Worm (Caenorhabditis elegans): ENCODE measurements around the gene csp-1.

The csp-1 gene

ce11 chrII:13637941-13638489 lies 37.0 kb downstream of the csp-1 start, which contains the start of gene phdh-1:
Gene phdh-1 (minus strand): TSS chrII:13638480.
- TF ChIP-seq vab-15 (tag; optimal IDR thresholded peaks at IDR 0.05) (no peak), nhr-19 (GFP tag; conservative IDR thresholded peaks at IDR 0.05) (0 out of 2 replicates have a peak, but pooled peaks have one; percentile 35), lir-3 (tag; optimal IDR thresholded peaks at IDR 0.05; ENCODE audit: poor library complexity) (no peak), lin-35 (GFP tag; optimal IDR thresholded peaks at IDR 0.05) (peak in 1 of 2 experiments; percentile 44), pqm-1 (tag; optimal IDR thresholded peaks at IDR 0.05) (no peak), efl-1 (optimal IDR thresholded peaks at IDR 0.05) (no peak), efl-1 (GFP tag; optimal IDR thresholded peaks at IDR 0.05 in 1 of 2) (peak in 1 of 2 experiments; percentile 69), nhr-85 (tag) (peak; percentile 78), aha-1 (tag; optimal IDR thresholded peaks at IDR 0.05) (no peak), pax-3 (tag; optimal IDR thresholded peaks at IDR 0.05) (no peak)

ce11 chrII:13638576-13638975 lies 37.6 kb downstream of the csp-1 start:
- TF ChIP-seq elt-3 (tag; optimal IDR thresholded peaks at IDR 0.05), result peak in 2 of 6 experiments; percentile 19 to 32
- no peak for TF ChIP-seq hlh-17 (GFP tag; optimal IDR thresholded peaks at IDR 0.05; ENCODE audit: borderline replicate concordance)
- peak in 1 of 2 experiments; percentile 20 for TF ChIP-seq mdl-1 (tag; optimal IDR thresholded peaks at IDR 0.05)
- peak; percentile 59 for TF ChIP-seq nhr-19 (GFP tag; conservative IDR thresholded peaks at IDR 0.05)
- TF ChIP-seq fkh-8 (tag; optimal IDR thresholded peaks at IDR 0.05), result no peak
- TF ChIP-seq C16A3.4 (tag; optimal IDR thresholded peaks at IDR 0.05), result peak; percentile 30
- peak; percentile 52 for TF ChIP-seq nhr-71 (tag; optimal IDR thresholded peaks at IDR 0.05)
- TF ChIP-seq mep-1 (tag; optimal IDR thresholded peaks at IDR 0.05), result no peak
- TF ChIP-seq elt-2 (tag; optimal IDR thresholded peaks at IDR 0.05), result peak; percentile 48
- peak in 1 of 2 experiments; percentile 62 for TF ChIP-seq lin-35 (GFP tag; optimal IDR thresholded peaks at IDR 0.05)
- peak; percentile 10 for TF ChIP-seq nhr-77 (tag; optimal IDR thresholded peaks at IDR 0.05)
- TF ChIP-seq blmp-1 (tag; optimal IDR thresholded peaks at IDR 0.05), result peak; percentile 72
- TF ChIP-seq snu-23 (GFP tag; optimal IDR thresholded peaks at IDR 0.05), result peak; percentile 33
- no peak for TF ChIP-seq mab-9 (GFP tag; IDR thresholded peaks at IDR 0.05)
- TF ChIP-seq nhr-90 (tag; optimal IDR thresholded peaks at IDR 0.05; ENCODE audit: poor library complexity), result peak; percentile 56
- peak; percentile 48 for TF ChIP-seq lin-14 (GFP tag; optimal IDR thresholded peaks at IDR 0.05)
- peak; percentile 81 for TF ChIP-seq nhr-85 (tag)
- peak; percentile 69 for TF ChIP-seq nhr-20 (tag; optimal IDR thresholded peaks at IDR 0.05)

ce11 chrII:13640210-13640609 lies 39.2 kb downstream of the csp-1 start:
- TF ChIP-seq lsy-2 (tag; optimal IDR thresholded peaks at IDR 0.05), result peak in 1 of 2 experiments; percentile 34
- TF ChIP-seq C16A3.4 (tag; optimal IDR thresholded peaks at IDR 0.05), result no peak
- no peak for TF ChIP-seq rnt-1 (tag; optimal IDR thresholded peaks at IDR 0.05)
- peak; percentile 39 for TF ChIP-seq blmp-1 (tag; optimal IDR thresholded peaks at IDR 0.05)
- no peak for TF ChIP-seq vab-15 (tag; optimal IDR thresholded peaks at IDR 0.05)
- peak; percentile 21 for TF ChIP-seq snu-23 (GFP tag; optimal IDR thresholded peaks at IDR 0.05)
- no peak for TF ChIP-seq mep-1 (tag; optimal IDR thresholded peaks at IDR 0.05)
- no peak for TF ChIP-seq mef-2 (tag; optimal IDR thresholded peaks at IDR 0.05)
- no peak for TF ChIP-seq grh-1 (GFP tag; IDR thresholded peaks at IDR 0.05)
- no peak for TF ChIP-seq aha-1 (tag; optimal IDR thresholded peaks at IDR 0.05)
- TF ChIP-seq hlh-4 (tag; optimal IDR thresholded peaks at IDR 0.05), result no peak
- TF ChIP-seq unc-86 (tag; optimal IDR thresholded peaks at IDR 0.05), result peak; percentile 8
- TF ChIP-seq fkh-8 (tag; optimal IDR thresholded peaks at IDR 0.05), result no peak
- no peak for TF ChIP-seq mdl-1 (tag; optimal IDR thresholded peaks at IDR 0.05)
- no peak for TF ChIP-seq ceh-90 (tag; optimal IDR thresholded peaks at IDR 0.05)
- TF ChIP-seq nhr-20 (tag; optimal IDR thresholded peaks at IDR 0.05), result peak; percentile 38
- TF ChIP-seq unc-98 (GFP tag; IDR thresholded peaks at IDR 0.05), result no peak
- no peak for TF ChIP-seq nhr-47 (tag; optimal IDR thresholded peaks at IDR 0.05)
- TF ChIP-seq dpl-1 (GFP tag; optimal IDR thresholded peaks at IDR 0.05), result no peak
- TF ChIP-seq fkh-10 (GFP tag; optimal IDR thresholded peaks at IDR 0.05), result no peak
- TF ChIP-seq zip-4 (GFP tag; optimal IDR thresholded peaks at IDR 0.05), result no peak
- peak; percentile 66 for TF ChIP-seq lin-14 (GFP tag; optimal IDR thresholded peaks at IDR 0.05)
- peak; percentile 9 to 40 for TF ChIP-seq lin-35 (GFP tag; optimal IDR thresholded peaks at IDR 0.05)
- peak; percentile 72 for TF ChIP-seq nhr-85 (tag)
- TF ChIP-seq efl-1 (optimal IDR thresholded peaks at IDR 0.05), result peak in 1 of 2 experiments; percentile 20
- TF ChIP-seq efl-1 (GFP tag; optimal IDR thresholded peaks at IDR 0.05 in 1 of 2), result peak in 1 of 2 experiments; percentile 58
